Worm (Caenorhabditis elegans) whole organism, L3 larva: ENCODE measurements around the gene tag-343.

Experiments used
- ZK546.5 ChIP-seq: sonication (generic microtip); optimal IDR thresholded peaks from 2 replicates; lab custom pipeline; 2017; ENCODE audit warnings: missing biosample characterization, missing genetic modification characterization
- aly-2 ChIP-seq: fragments of 150-350 bp; optimal IDR thresholded peaks from 2 replicates; lab custom pipeline; 2014; ENCODE audit warnings: missing biosample characterization, missing genetic modification characterization
- ama-1 ChIP-seq: fragments of 150-350 bp; optimal IDR thresholded peaks from 2 replicates; lab custom pipeline; 2018
- ceh-82 ChIP-seq: fragments of 150-350 bp; optimal IDR thresholded peaks from 2 replicates; lab custom pipeline; 2014; ENCODE audit warnings: missing biosample characterization, missing genetic modification characterization
- ceh-9 ChIP-seq: sonication (generic microtip); optimal IDR thresholded peaks from 2 replicates; lab custom pipeline; 2018; ENCODE audit warnings: missing biosample characterization, missing genetic modification characterization
- daf-12 ChIP-seq: fragments of 150-350 bp; optimal IDR thresholded peaks from 2 replicates; lab custom pipeline; 2014; ENCODE audit warnings: missing biosample characterization, missing genetic modification reagents, missing genetic modification characterization
- egl-27 ChIP-seq: sonication (generic microtip); optimal IDR thresholded peaks from 4 replicates; lab custom pipeline; 2017; ENCODE audit warnings: missing biosample characterization, missing genetic modification reagents, missing genetic modification characterization
- egl-5 ChIP-seq: fragments of 150-350 bp; optimal IDR thresholded peaks from 2 replicates; lab custom pipeline; 2017; ENCODE audit warnings: missing biosample characterization, missing genetic modification reagents, missing genetic modification characterization, inconsistent platforms
- elt-1 ChIP-seq: fragments of 150-350 bp; optimal IDR thresholded peaks from 2 replicates; lab custom pipeline; 2014; ENCODE audit warnings: missing biosample characterization, missing genetic modification characterization
- elt-2 ChIP-seq: sonication (generic microtip); optimal IDR thresholded peaks from 2 replicates; lab custom pipeline; 2016; ENCODE audit warnings: missing genetic modification reagents, mild to moderate bottlenecking, missing genetic modification characterization, missing compliant biosample characterization
- elt-3 ChIP-seq, 3 experiments: fragments of 150-350 bp in 1 of 3; sonication (generic microtip) in 2 of 3; optimal IDR thresholded peaks; 2 replicates in 2 of 3; 4 replicates in 1 of 3; lab custom pipeline; 2014 to 2017; ENCODE audit warnings: missing biosample characterization in 3 of 3, missing genetic modification characterization in 3 of 3
- eor-1 ChIP-seq, 2 experiments: fragments of 150-350 bp; optimal IDR thresholded peaks; 2 replicates each; lab custom pipeline; 2014 to 2018; ENCODE audit warnings: missing biosample characterization in 2 of 2, missing genetic modification characterization in 2 of 2
- fkh-10 ChIP-seq: sonication (generic microtip); optimal IDR thresholded peaks from 2 replicates; lab custom pipeline; 2017; ENCODE audit warnings: missing biosample characterization, missing genetic modification reagents, missing genetic modification characterization
- fkh-2 ChIP-seq: fragments of 150-350 bp; optimal IDR thresholded peaks from 2 replicates; lab custom pipeline; 2014; ENCODE audit warnings: missing biosample characterization, missing genetic modification reagents, missing genetic modification characterization
- fos-1 ChIP-seq: fragments of 150-350 bp; optimal IDR thresholded peaks from 2 replicates; lab custom pipeline; 2014; ENCODE audit warnings: missing biosample characterization, missing genetic modification characterization
- hmg-11 ChIP-seq: sonication (generic microtip); optimal IDR thresholded peaks from 2 replicates; lab custom pipeline; 2016; ENCODE audit warnings: missing genetic modification characterization, missing compliant biosample characterization
- jun-1 ChIP-seq: fragments of 150-350 bp; optimal IDR thresholded peaks from 2 replicates; lab custom pipeline; 2014; ENCODE audit warnings: missing biosample characterization, missing genetic modification reagents, missing genetic modification characterization
- lin-15B ChIP-seq: fragments of 150-350 bp; optimal IDR thresholded peaks from 2 replicates; lab custom pipeline; 2014; ENCODE audit warnings: missing biosample characterization, missing genetic modification characterization
- lin-39 ChIP-seq: fragments of 150-350 bp; optimal IDR thresholded peaks from 2 replicates; lab custom pipeline; 2018; ENCODE audit warnings: missing biosample characterization, missing genetic modification reagents, missing genetic modification characterization
- lsy-12 ChIP-seq: sonication (generic microtip); optimal IDR thresholded peaks from 2 replicates; lab custom pipeline; 2016; ENCODE audit warnings: mild to moderate bottlenecking, missing genetic modification characterization, missing compliant biosample characterization
- mdl-1 ChIP-seq: fragments of 150-350 bp; optimal IDR thresholded peaks from 2 replicates; lab custom pipeline; 2014; ENCODE audit warnings: missing biosample characterization, missing genetic modification characterization
- mml-1 ChIP-seq: fragments of 150-350 bp; sonication (generic microtip); optimal IDR thresholded peaks from 3 replicates; lab custom pipeline; 2014; ENCODE audit warnings: missing biosample characterization, missing genetic modification characterization
- nfya-1 ChIP-seq: sonication (generic microtip); optimal IDR thresholded peaks from 2 replicates; lab custom pipeline; 2017; ENCODE audit warnings: missing genetic modification characterization, mild to moderate bottlenecking, missing compliant biosample characterization, antibody characterized with exemption, moderate library complexity; ENCODE audit not compliant: insufficient read depth
- nhr-11 ChIP-seq: fragments of 150-350 bp; optimal IDR thresholded peaks from 2 replicates; lab custom pipeline; 2014; ENCODE audit warnings: missing biosample characterization, missing genetic modification characterization
- nhr-12 ChIP-seq: fragments of 150-350 bp; optimal IDR thresholded peaks from 2 replicates; lab custom pipeline; 2014; ENCODE audit warnings: missing biosample characterization, missing genetic modification characterization
- nhr-23 ChIP-seq: fragments of 150-350 bp; optimal IDR thresholded peaks from 2 replicates; lab custom pipeline; 2014; ENCODE audit warnings: missing biosample characterization, missing genetic modification reagents, missing genetic modification characterization
- nhr-237 ChIP-seq: fragments of 150-350 bp; optimal IDR thresholded peaks from 2 replicates; lab custom pipeline; 2014; ENCODE audit warnings: missing biosample characterization, missing genetic modification characterization
- nhr-25 ChIP-seq: sonication (generic microtip); optimal IDR thresholded peaks from 2 replicates; lab custom pipeline; 2017; ENCODE audit warnings: missing biosample characterization, missing genetic modification characterization
- nhr-28 ChIP-seq: fragments of 150-350 bp; optimal IDR thresholded peaks from 2 replicates; lab custom pipeline; 2014; ENCODE audit warnings: missing biosample characterization, missing genetic modification characterization
- nhr-43 ChIP-seq: sonication (generic microtip); optimal IDR thresholded peaks from 2 replicates; lab custom pipeline; 2016; ENCODE audit warnings: mild to moderate bottlenecking, missing genetic modification characterization, missing compliant biosample characterization; ENCODE audit not compliant: poor library complexity, severe bottlenecking
- nhr-67 ChIP-seq: fragments of 150-350 bp; optimal IDR thresholded peaks from 2 replicates; lab custom pipeline; 2014; ENCODE audit warnings: missing biosample characterization, missing genetic modification characterization
- nhr-76 ChIP-seq: fragments of 150-350 bp; sonication (generic microtip); optimal IDR thresholded peaks from 5 replicates; lab custom pipeline; 2014; ENCODE audit warnings: missing biosample characterization, missing genetic modification characterization
- nhr-77 ChIP-seq: fragments of 150-350 bp; optimal IDR thresholded peaks from 2 replicates; lab custom pipeline; 2014; ENCODE audit warnings: missing biosample characterization, missing genetic modification characterization
- pha-4 ChIP-seq: fragments of 150-350 bp; optimal IDR thresholded peaks from 2 replicates; lab custom pipeline; 2014; ENCODE audit warnings: missing biosample characterization, missing genetic modification reagents, missing genetic modification characterization
- pqm-1 ChIP-seq: fragments of 150-350 bp; optimal IDR thresholded peaks from 2 replicates; lab custom pipeline; 2017; ENCODE audit warnings: missing biosample characterization, missing genetic modification characterization, inconsistent platforms
- sea-2 ChIP-seq: fragments of 150-350 bp; sonication (generic microtip); optimal IDR thresholded peaks from 4 replicates; lab custom pipeline; 2014; ENCODE audit warnings: missing biosample characterization, missing genetic modification reagents, missing genetic modification characterization
- skn-1 ChIP-seq: fragments of 150-350 bp; optimal IDR thresholded peaks from 2 replicates; lab custom pipeline; 2014; ENCODE audit warnings: missing biosample characterization, missing genetic modification characterization
- snpc-4 ChIP-seq: fragments of 150-350 bp; optimal IDR thresholded peaks from 2 replicates; lab custom pipeline; 2014; ENCODE audit warnings: missing biosample characterization, missing genetic modification characterization
- tbx-2 ChIP-seq: sonication (generic microtip); optimal IDR thresholded peaks from 2 replicates; lab custom pipeline; 2016; ENCODE audit warnings: mild to moderate bottlenecking, missing genetic modification characterization, missing compliant biosample characterization
- unc-62 ChIP-seq: fragments of 150-350 bp; sonication (generic microtip); optimal IDR thresholded peaks from 4 replicates; lab custom pipeline; 2014; ENCODE audit warnings: missing biosample characterization, missing genetic modification reagents, missing genetic modification characterization
- zag-1 ChIP-seq: fragments of 150-350 bp; optimal IDR thresholded peaks from 2 replicates; lab custom pipeline; 2014; ENCODE audit warnings: missing biosample characterization, missing genetic modification characterization
- ztf-11 ChIP-seq: fragments of 150-350 bp; optimal IDR thresholded peaks from 2 replicates; lab custom pipeline; 2014; ENCODE audit warnings: missing biosample characterization, missing genetic modification characterization

Gene tag-343

ce11 chrX:16674632-16675031 lies at the start of gene tag-343:
tag-343 (minus strand) TSS chrX:16674732.
- TF ChIP-seq nhr-25 (tag; lab: Kevin White, UChicago): no peak
- TF ChIP-seq jun-1: no peak
- TF ChIP-seq ceh-9 (tag; lab: Kevin White, UChicago): no peak
- TF ChIP-seq ceh-82 (tag; lab: Kevin White, UChicago): no peak
- TF ChIP-seq pqm-1 (tag; lab: Kevin White, UChicago): no peak
- TF ChIP-seq aly-2 (tag; lab: Kevin White, UChicago): no peak
- no peak for TF ChIP-seq tbx-2 (tag; lab: Kevin White, UChicago)
- no peak for TF ChIP-seq nhr-12
- no peak for TF ChIP-seq nhr-76 (tag; lab: Kevin White, UChicago)

DNA sequence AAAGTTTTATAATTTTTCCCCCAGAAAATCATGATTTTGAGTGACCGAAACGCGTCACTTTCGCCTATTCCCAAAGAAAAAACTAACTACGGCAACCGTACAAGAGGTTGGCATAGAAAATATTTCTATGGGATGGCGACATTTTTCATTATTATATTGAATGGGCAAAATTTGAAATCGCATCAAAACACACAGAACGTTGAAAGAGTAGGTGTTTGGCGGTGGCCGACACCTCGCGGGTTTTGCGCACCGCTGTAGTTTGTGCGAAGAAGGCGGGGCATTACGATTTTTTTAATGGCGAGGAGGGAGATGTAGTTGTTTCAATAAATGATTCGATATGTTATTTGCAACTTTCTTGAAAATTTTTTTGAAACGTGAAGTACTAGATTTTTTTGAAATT lies 47.4 kb upstream of the tag-343 start:
- no peak for TF ChIP-seq elt-2 (tag; lab: Kevin White, UChicago)

DNA sequence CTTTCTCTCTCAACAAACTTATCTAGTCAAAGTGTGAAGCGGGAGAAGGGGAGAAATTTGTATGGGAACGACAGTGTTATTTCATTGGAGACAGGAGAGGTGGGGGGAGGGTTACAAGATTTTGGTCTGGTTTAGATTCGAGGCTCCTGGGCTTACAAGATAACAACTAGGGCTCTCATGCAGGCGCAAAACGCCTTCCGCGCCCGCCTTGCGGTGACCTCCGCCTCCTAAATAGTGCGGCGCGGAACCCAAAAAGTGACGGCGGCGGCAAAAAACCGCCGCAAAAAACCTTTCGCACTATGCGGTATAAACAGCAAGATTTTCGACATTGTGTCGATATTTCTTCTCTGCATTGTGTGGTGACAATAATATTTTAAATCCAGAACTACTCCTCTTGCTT lies 41.4 kb upstream of the tag-343 start:
- TF ChIP-seq ZK546.5 (tag; lab: Kevin White, UChicago) (no peak), lin-15B (tag; lab: Kevin White, UChicago) (no peak), ama-1 (lab: Kevin White, UChicago) (no peak), mdl-1 (tag; lab: Kevin White, UChicago) (no peak), mml-1 (no peak), nhr-77 (tag; lab: Kevin White, UChicago) (no peak), nhr-12 (no peak), lin-39 (no peak), pqm-1 (tag; lab: Kevin White, UChicago) (no peak), fos-1 (no peak), zag-1 (tag; lab: Kevin White, UChicago) (no peak), egl-5 (tag; lab: Kevin White, UChicago) (no peak)

- TF ChIP-seq nhr-23 (no peak), pha-4 (tag; lab: Kevin White, UChicago) (no peak), ZK546.5 (tag; lab: Kevin White, UChicago) (no peak), zag-1 (tag; lab: Kevin White, UChicago) (no peak), lsy-12 (tag; lab: Kevin White, UChicago) (no peak), nhr-43 (tag; lab: Kevin White, UChicago) (no peak), elt-1 (tag; lab: Kevin White, UChicago) (no peak), sea-2 (GFP tag; lab: Kevin White, UChicago) (no peak), fkh-2 (tag; lab: Kevin White, UChicago) (no peak), fkh-10 (no peak), nfya-1 (no peak), nhr-28 (tag; lab: Kevin White, UChicago) (no peak), egl-27 (no peak), elt-3 (tag; optimal IDR thresholded peaks at IDR 0.05; lab: Kevin White, UChicago) (no peak)
Measured at ce11 chrX:16711381-16711780, 36.8 kb upstream of the tag-343 start, which contains the start of gene lgc-53. lgc-53 (plus strand) TSS chrX:16711681.

- TF ChIP-seq snpc-4 (tag; lab: Kevin White, UChicago): no peak
- TF ChIP-seq, all 47 proteins: peak for 0
Measured at ce11 chrX:16705607-16706006, 31.1 kb upstream of the tag-343 start.

DNA sequence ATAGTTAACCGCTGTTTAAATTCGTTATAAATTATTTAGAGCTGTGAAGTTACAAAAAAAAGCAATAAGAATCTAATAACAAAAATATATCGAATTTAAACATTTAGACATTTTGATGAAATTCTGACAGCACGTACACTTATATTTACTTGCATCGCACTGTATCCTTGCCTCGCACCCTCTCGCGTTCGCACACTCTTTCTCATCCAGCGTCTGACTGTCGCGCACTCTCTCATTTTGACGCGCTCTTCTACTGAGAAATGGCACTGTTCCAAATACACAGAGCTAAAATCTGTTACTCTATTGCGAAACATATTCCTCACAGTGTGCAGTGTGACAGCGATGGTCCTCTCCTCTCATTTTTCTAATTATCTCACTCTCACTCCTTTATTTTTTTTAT lies 29.6 kb upstream of the tag-343 start:
- TF ChIP-seq ZK546.5 (tag; lab: Kevin White, UChicago) (no peak), egl-27 (no peak), nhr-25 (tag; lab: Kevin White, UChicago) (no peak), elt-3 (tag; optimal IDR thresholded peaks at IDR 0.05; lab: Kevin White, UChicago) (no peak), nhr-67 (tag; lab: Kevin White, UChicago) (no peak), egl-5 (tag; lab: Kevin White, UChicago) (no peak), tbx-2 (tag; lab: Kevin White, UChicago) (no peak), lin-15B (tag; lab: Kevin White, UChicago) (no peak), snpc-4 (tag; lab: Kevin White, UChicago) (no peak), ama-1 (lab: Kevin White, UChicago) (no peak), ztf-11 (tag; lab: Kevin White, UChicago) (no peak), fkh-2 (tag; lab: Kevin White, UChicago) (no peak), elt-1 (tag; lab: Kevin White, UChicago) (no peak), nhr-11 (no peak), nhr-12 (no peak), unc-62 (GFP tag; lab: Kevin White, UChicago) (no peak), mdl-1 (tag; lab: Kevin White, UChicago) (no peak), nhr-76 (tag; lab: Kevin White, UChicago) (no peak), eor-1 (tag; optimal IDR thresholded peaks at IDR 0.05; lab: Kevin White, UChicago) (no peak), elt-2 (tag; lab: Kevin White, UChicago) (no peak), nhr-43 (tag; lab: Kevin White, UChicago) (peak; percentile 32), hmg-11 (tag; lab: Kevin White, UChicago) (peak; percentile 73), nhr-237 (tag; lab: Kevin White, UChicago) (no peak), pqm-1 (tag; lab: Kevin White, UChicago) (no peak), lsy-12 (tag; lab: Kevin White, UChicago) (no peak), fkh-10 (no peak), daf-12 (tag; lab: Kevin White, UChicago) (no peak), nhr-77 (tag; lab: Kevin White, UChicago) (no peak), skn-1 (tag; lab: Kevin White, UChicago) (no peak)
